Fruit fly (Drosophila melanogaster) S2 (cell line): ENCODE results near the gene Hsp22.

Experiments
- CG8478 ChIP-seq: fragments of >200 bp; optimal IDR thresholded peaks from 2 replicates; lab custom pipeline; 2018
- CTCF ChIP-seq, 2 experiments: fragments of >200 bp; optimal IDR thresholded peaks; 2 replicates each; lab custom pipeline; 2018

DNA sequence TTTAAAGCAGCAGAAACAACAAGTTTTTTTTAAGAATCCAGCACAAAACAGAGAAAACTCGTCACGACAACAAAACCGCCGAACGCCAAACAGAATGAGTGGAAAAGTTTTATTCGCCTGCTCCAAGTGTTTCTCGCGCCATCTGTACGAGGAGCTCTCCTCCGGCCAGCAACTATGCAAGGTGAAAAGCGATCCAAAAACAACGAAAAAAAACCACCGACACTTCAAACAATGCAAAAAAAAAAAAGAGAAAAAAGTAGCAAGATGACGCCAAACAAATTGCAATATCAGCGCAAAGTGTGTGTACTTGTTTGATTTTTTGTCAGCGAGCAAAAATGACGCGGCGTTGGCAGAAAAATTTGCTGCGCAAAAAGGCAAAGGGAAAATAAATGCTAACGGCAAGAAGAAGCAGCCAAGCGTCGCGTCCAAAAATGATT is 5.3 kb upstream of the Hsp22 start:
- TF ChIP-seq CTCF (optimal IDR thresholded peaks at IDR 0.05; lab: Kevin White, UChicago) (no peak), CG8478 (lab: Kevin White, UChicago) (no peak)
